Fruit fly (Drosophila melanogaster): ENCODE measurements around the gene Nepl17.
A peak's percentile ranks its signal among the peaks of the same experiment; 100 is the strongest.

Gene Nepl17

DNA sequence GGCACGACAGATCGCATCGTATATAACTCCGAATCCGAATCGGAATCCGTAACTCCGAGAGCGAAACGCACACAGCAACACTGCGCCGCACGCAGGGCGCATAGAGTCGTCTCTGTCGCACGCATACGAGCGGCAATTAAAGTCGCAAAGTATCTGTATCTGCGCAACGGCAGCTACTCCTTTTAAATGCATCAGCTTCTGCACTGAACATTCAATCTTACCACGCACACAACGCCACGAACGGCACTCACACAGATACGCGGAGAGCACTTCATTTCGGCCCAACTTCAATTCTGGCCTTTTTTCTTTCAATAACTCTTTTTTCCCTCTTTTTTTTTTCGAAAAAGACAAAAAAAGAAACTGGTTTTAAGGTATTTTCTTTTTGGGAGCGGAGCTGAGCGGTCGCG is 14.5 kb upstream of the Nepl17 start:
- TF ChIP-seq psq (optimal IDR thresholded peaks at IDR 0.05) (no peak), EcR (GFP tag; optimal IDR thresholded peaks at IDR 0.05) (no peak), Dll (optimal IDR thresholded peaks at IDR 0.05) (peak; percentile 54), pan (optimal IDR thresholded peaks at IDR 0.05) (no peak), CG8478 (optimal IDR thresholded peaks at IDR 0.05) (peak; percentile 58)

DNA sequence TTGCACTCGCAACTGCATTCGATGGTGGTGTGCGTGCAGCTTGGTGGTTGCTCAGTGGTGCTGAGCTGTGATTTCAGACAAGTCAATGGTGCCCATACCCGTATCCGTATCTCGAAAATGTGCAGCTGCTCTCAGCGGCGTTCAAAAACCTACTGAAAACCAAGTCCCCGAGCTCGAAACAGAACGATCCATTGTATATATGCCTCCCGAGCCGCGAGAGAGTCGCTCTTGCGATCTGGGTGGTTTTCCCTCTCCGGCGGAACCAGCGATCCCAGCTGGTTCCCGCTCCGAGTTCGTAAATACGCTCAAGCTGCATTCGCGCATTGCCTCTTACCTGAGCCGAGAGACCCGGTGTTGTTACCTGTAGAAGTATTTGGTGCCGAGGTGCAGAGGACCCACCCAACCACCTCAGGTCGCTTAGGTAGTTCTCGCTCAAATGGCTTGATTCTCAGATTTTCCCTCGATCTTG is 13.6 kb upstream of the Nepl17 start, which contains the start of gene Inx3:
TSS of gene Inx3 (minus strand) at position 440 of the 469 bp plus-strand sequence.
- TF ChIP-seq Dll (optimal IDR thresholded peaks at IDR 0.05) (peak; percentile 81), pan (optimal IDR thresholded peaks at IDR 0.05) (no peak), psq (optimal IDR thresholded peaks at IDR 0.05) (no peak), usp (GFP tag; optimal IDR thresholded peaks at IDR 0.05) (no peak), CG8478 (optimal IDR thresholded peaks at IDR 0.05) (no peak), EcR (GFP tag; optimal IDR thresholded peaks at IDR 0.05) (no peak)

DNA sequence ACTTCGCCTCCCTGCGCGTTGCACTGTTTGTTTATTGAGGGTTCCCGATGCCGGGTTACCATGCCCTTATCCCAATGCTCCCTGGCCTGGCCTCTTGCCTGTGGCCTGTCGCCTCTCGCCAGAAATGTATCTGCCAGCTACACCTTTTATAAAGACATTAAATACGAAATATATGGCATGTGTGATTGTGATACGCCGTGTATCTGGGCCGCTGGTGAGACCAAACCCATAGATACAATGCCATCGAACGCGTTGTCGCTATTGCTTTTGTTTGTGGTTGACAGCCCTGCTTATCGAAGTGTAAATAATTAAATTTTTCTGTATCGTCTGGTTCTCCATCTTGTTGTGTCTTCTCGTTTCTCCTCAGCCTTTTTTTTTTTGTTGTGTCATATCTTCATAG is 12.1 kb upstream of the Nepl17 start:
- TF ChIP-seq pan (optimal IDR thresholded peaks at IDR 0.05) = no peak
- TF ChIP-seq psq (optimal IDR thresholded peaks at IDR 0.05) = no peak
- no peak for TF ChIP-seq usp (GFP tag; optimal IDR thresholded peaks at IDR 0.05)
- no peak for TF ChIP-seq CG8478 (optimal IDR thresholded peaks at IDR 0.05)
- TF ChIP-seq EcR (GFP tag; optimal IDR thresholded peaks at IDR 0.05) = no peak
- TF ChIP-seq Dll (optimal IDR thresholded peaks at IDR 0.05) = no peak

DNA sequence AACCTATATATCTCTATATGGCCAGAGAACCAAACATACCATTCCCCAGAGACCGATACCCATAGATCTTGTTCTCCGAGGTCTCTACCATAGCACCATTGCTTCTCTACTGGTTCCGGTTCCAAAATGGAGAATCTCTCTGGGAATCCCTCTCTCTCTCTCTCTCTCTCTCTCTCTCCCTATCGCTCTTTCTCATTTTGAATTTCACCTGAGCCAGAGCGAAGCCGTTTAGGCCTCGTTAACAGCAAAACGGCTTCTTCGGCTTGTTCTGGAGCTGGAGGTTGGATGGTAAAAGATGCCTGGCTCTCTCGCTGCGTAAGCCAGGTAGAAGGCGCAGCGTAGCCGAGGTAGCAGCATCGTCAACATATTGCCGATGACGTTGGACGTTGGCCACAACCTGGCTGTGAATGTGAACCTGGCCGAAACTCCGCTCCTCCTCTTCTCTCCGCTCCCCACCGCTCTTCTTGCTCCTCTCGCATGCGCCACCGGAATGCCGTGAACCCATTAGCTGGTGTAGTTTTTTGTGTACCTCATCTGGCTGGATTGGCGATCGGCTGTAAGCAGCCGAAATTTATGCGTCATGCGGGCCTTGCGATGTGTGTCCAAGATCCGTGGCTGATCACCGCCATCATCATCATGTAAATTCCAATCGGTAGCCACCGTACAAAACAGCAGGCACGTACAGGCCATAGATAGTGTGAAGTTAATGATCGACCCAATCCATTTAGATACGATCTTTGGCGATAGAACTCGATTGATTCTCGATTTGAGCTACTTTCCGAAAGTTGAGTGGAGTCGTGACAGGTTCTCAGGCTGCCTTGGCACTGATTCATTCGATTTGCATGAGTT is 11.2 kb upstream of the Nepl17 start:
- TF ChIP-seq EcR (GFP tag; optimal IDR thresholded peaks at IDR 0.05) = no peak
- TF ChIP-seq psq (optimal IDR thresholded peaks at IDR 0.05) = no peak
- no peak for TF ChIP-seq usp (GFP tag; optimal IDR thresholded peaks at IDR 0.05)
- no peak for TF ChIP-seq pan (optimal IDR thresholded peaks at IDR 0.05)
- no peak for TF ChIP-seq Dll (optimal IDR thresholded peaks at IDR 0.05)
- no peak for TF ChIP-seq CG8478 (optimal IDR thresholded peaks at IDR 0.05)

DNA sequence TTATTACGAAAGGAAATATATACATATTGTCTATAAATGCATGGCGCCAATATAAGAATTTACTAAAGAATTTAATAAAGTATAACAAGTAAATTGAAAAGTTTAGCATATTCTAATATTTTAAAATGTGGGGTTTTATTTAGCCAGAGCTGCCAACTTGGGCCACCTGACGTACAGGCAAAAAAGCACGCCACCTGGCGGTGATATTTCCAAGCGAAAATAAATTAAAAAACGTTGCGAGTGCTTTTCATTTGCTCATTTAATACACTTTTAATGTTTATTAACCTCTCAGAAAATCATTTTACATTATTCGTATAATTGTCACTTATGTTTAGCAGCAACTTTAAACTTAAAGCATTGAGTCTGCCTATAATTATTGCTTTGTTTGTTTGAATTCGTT is 2.3 kb upstream of the Nepl17 start:
- no peak for TF ChIP-seq Dll (optimal IDR thresholded peaks at IDR 0.05)
- TF ChIP-seq pan (optimal IDR thresholded peaks at IDR 0.05) = no peak
- TF ChIP-seq CG8478 (optimal IDR thresholded peaks at IDR 0.05) = no peak
- no peak for TF ChIP-seq EcR (GFP tag; optimal IDR thresholded peaks at IDR 0.05)
- no peak for TF ChIP-seq psq (optimal IDR thresholded peaks at IDR 0.05)
- TF ChIP-seq usp (GFP tag; optimal IDR thresholded peaks at IDR 0.05) = no peak

DNA sequence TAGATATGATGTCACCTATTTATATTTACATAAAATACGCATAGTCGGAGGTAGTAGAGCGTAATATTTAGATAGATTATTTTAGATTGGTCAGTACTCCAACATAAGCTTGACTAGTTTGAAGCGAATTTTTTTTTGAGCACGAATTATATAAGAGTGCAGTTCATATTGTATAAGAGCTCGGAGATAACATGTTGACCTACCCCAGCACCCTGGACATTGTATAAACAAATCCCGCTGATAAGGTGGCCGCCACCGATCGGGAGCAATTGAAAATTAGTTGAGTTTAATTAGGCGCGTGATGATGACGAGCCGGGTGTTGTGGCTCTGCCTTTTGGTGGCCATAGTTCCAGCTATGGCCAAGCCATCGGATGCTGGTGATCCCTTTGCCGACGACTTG is 2.6 kb downstream of the Nepl17 start, which contains the start of gene Nepl18:
TSS of gene Nepl18 (plus strand) at position 277 of the 400 bp plus-strand sequence.
- no peak for TF ChIP-seq EcR (GFP tag; optimal IDR thresholded peaks at IDR 0.05)

DNA sequence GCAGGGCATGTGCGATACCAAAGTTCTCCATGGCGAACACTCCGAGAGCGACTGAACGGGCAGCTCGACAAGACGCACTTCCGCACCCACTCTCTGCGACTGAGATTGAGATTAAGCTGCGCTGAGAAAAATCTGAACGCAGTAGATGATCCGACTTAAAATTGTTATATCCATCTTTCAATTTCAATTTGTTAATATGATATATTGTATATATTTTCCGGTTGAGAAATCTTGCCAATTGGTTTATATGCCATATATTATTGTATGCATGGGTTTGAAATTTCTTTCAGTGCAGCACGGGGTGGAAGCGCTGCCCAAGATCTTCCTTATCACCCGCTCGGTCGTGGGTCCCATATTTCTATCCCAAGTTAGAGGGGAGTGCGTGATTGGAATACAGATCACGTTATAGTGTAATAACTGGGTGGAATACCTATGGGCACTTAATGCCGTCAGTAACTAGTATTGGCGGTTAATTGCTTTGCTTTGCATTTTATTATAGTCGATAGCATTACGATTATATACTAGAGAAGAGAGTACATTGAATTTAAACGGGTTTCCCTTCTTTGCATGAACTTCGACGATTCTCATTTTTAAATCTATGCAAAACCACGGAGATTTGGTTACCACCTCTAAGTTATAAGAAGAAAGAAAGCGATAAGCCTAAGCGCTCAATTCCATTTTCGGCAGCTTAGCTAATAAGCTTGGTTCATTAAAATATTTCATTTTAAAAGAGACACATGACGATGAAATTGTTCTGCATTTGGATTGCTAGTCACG is 7.5 kb downstream of the Nepl17 start, which contains the start of the genes Nepl19 and Nepl20:
TSS of gene Nepl19 (minus strand) at position 57 of the 777 bp plus-strand sequence.
TSS of gene Nepl20 (plus strand) at position 727 of the 777 bp plus-strand sequence.
- TF ChIP-seq psq (optimal IDR thresholded peaks at IDR 0.05) = no peak

DNA sequence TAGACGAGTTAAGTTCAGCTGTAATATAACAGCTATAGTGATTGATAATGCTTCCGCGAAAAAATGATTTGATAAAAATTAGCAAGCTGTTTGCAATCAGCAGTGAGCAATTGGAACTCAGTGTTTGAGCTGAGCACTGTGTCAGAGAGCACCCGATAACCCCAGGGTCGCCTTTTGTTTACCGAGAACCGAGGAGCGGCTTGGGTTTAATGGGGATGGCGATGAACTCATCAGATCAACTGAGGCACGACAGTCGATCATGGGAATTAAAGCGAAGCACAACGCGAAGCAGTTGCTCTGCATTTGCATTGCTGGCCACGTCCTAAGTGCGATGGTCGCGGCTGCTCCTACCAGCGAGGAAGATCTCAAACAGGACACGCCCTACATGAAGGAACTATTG is 10.7 kb downstream of the Nepl17 start, which contains the start of gene Nepl21:
TSS of gene Nepl21 (plus strand) at position 260 of the 400 bp plus-strand sequence.
- no peak for TF ChIP-seq Dll (optimal IDR thresholded peaks at IDR 0.05)
- no peak for TF ChIP-seq CG8478 (optimal IDR thresholded peaks at IDR 0.05)
- no peak for TF ChIP-seq usp (GFP tag; optimal IDR thresholded peaks at IDR 0.05)
- TF ChIP-seq EcR (GFP tag; optimal IDR thresholded peaks at IDR 0.05) = no peak
- no peak for TF ChIP-seq psq (optimal IDR thresholded peaks at IDR 0.05)
- TF ChIP-seq pan (optimal IDR thresholded peaks at IDR 0.05) = no peak

DNA sequence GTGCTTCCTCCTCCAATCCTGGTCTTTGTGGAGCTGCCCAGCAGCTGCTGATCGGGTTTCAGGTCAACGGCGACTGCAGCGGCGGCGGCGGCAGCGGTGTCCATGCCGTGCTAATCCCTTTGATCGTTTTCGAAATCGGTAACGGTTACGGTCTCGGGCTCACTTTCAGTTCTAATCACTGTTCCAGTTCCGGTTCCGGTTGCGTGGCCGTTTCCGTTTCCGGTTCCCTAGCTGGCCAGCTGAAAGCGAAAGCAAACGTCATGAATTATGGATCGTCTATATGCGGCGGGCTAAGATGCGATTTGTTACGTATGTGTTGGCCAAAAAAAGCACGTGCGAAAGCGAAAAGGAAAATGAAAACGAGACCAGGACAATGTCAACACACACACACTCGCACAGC is 14.1 kb downstream of the Nepl17 start:
- TF ChIP-seq Dll (optimal IDR thresholded peaks at IDR 0.05) = peak; percentile 2
- TF ChIP-seq CG8478 (optimal IDR thresholded peaks at IDR 0.05) = no peak

DNA sequence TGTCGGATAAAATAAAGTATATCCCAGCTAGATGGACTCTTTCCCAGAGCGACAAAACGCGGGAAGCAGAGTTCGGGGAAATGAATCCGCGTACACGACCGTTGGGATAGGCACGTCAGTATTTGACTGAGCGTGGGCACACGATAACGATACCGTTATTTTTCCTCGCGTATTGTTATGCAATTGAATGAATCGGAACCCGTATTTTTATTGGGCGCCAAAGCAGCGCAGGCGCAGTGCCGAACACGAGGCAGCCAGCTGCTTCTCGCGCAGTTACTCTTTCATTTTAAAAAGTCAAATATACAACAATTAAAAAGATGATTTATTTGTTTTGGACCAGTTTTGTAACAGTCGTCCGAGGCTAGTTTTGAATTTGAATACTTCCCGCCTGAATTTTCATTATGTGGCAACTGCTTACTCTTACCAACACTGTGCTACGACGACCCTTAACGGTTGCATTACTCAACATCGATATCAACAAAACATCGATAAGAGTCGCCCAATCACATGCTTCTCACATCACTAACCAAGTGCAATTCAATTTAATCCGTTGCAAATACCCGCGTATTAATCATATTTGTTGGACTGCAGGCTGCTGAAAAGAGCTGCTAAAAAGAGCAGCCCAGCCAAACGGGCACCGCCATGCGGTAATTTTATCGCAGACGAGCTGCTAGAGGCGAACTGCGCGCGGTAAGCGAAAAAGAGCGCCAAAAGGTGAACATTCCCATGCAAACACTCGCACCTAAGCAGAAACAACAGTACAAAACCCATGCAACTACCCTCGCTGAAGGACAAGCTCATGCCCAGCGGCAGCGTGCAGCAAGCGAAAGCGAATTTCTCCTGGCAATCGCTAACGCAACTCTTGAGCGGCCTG is 15.1 kb downstream of the Nepl17 start, which contains the start of the genes CG33203 and Doa:
TSS of gene CG33203 (minus strand) at position 151 of the 874 bp plus-strand sequence.
TSS of gene Doa (plus strand) at position 515 of the 874 bp plus-strand sequence.
- TF ChIP-seq EcR (GFP tag; optimal IDR thresholded peaks at IDR 0.05) (no peak), Dll (optimal IDR thresholded peaks at IDR 0.05) (no peak), pan (optimal IDR thresholded peaks at IDR 0.05) (no peak), usp (GFP tag; optimal IDR thresholded peaks at IDR 0.05) (no peak), psq (optimal IDR thresholded peaks at IDR 0.05) (no peak), CG8478 (optimal IDR thresholded peaks at IDR 0.05) (no peak)
